Worm (Caenorhabditis elegans) whole organism, L1 larva: Measurements from ENCODE around the gene mrps-33.
A peak's percentile ranks its signal among the peaks of the same experiment; 100 is the strongest.

Experiments
- aha-1 ChIP-seq: fragments of 150-350 bp; optimal IDR thresholded peaks from 2 replicates; lab custom pipeline; 2014; ENCODE audit warnings: missing biosample characterization, missing genetic modification characterization
- blmp-1 ChIP-seq: fragments of 150-350 bp; optimal IDR thresholded peaks from 2 replicates; lab custom pipeline; 2014; ENCODE audit warnings: missing biosample characterization, missing genetic modification characterization
- ceh-8 ChIP-seq: fragments of 200-800 bp; sonication (Bioruptor generic); optimal IDR thresholded peaks from 2 replicates; lab custom pipeline; 2018; ENCODE audit warnings: mild to moderate bottlenecking, missing genetic modification characterization, moderate library complexity, missing compliant biosample characterization
- ceh-88 ChIP-seq: fragments of 200-800 bp; sonication (Bioruptor generic); IDR thresholded peaks from 2 replicates; pipeline ENCODE4 v1.3.6; 2022; ENCODE audit warnings: missing genetic modification characterization, missing compliant biosample characterization
- dpl-1 ChIP-seq, 3 experiments: fragments of 150-350 bp in 2 of 3; sonication (generic microtip) in 1 of 3; optimal IDR thresholded peaks; 2 replicates each; lab custom pipeline; 2014 to 2017; ENCODE audit warnings: missing biosample characterization in 3 of 3, missing genetic modification characterization in 3 of 3, missing genetic modification reagents in 3 of 3
- dsc-1 ChIP-seq: sonication (generic microtip); optimal IDR thresholded peaks from 2 replicates; lab custom pipeline; 2016; ENCODE audit warnings: mild to moderate bottlenecking, missing genetic modification characterization, missing compliant biosample characterization
- efl-1 ChIP-seq, 4 experiments: fragments of 150-350 bp; optimal IDR thresholded peaks in 3 of 4; peaks in 1 of 4; 1 replicate in 1 of 4; 2 replicates in 3 of 4; lab custom pipeline; 2014; ENCODE audit warnings: missing biosample characterization in 2 of 4, missing genetic modification characterization in 2 of 4, missing genetic modification reagents in 2 of 4
- egl-13 ChIP-seq: sonication (generic microtip); optimal IDR thresholded peaks from 2 replicates; lab custom pipeline; 2016; ENCODE audit warnings: missing genotype, missing genetic modification reagents, missing genetic modification characterization, missing compliant biosample characterization
- elt-2 ChIP-seq: sonication (generic microtip); optimal IDR thresholded peaks from 2 replicates; lab custom pipeline; 2016; ENCODE audit warnings: missing genetic modification characterization, mild to moderate bottlenecking, inconsistent platforms, missing compliant biosample characterization, missing genetic modification reagents
- fkh-8 ChIP-seq: sonication (generic microtip); optimal IDR thresholded peaks from 2 replicates; lab custom pipeline; 2016; ENCODE audit warnings: mild to moderate bottlenecking, missing genetic modification characterization, missing compliant biosample characterization
- fos-1 ChIP-seq: fragments of 150-350 bp; optimal IDR thresholded peaks from 2 replicates; lab custom pipeline; 2014; ENCODE audit warnings: missing biosample characterization, missing genetic modification characterization
- hlh-17 ChIP-seq: fragments of 200-800 bp; sonication (Bioruptor generic); optimal IDR thresholded peaks from 2 replicates; lab custom pipeline; 2018; ENCODE audit warnings: missing genetic modification characterization, mild to moderate bottlenecking, missing compliant biosample characterization, moderate library complexity, borderline replicate concordance
- lin-13 ChIP-seq: fragments of 150-350 bp; optimal IDR thresholded peaks from 2 replicates; lab custom pipeline; 2014; ENCODE audit warnings: missing biosample characterization, missing genetic modification reagents, missing genetic modification characterization
- lin-14 ChIP-seq: fragments of 200-800 bp; sonication (Bioruptor generic); optimal IDR thresholded peaks from 2 replicates; lab custom pipeline; 2018; ENCODE audit warnings: mild to moderate bottlenecking, missing genetic modification characterization, moderate library complexity, missing compliant biosample characterization
- lin-15B ChIP-seq: fragments of 150-350 bp; sonication (generic microtip); optimal IDR thresholded peaks from 3 replicates; lab custom pipeline; 2014; ENCODE audit warnings: missing biosample characterization, missing genetic modification characterization
- lin-35 ChIP-seq, 2 experiments: fragments of 150-350 bp; optimal IDR thresholded peaks; 2 replicates each; lab custom pipeline; 2014; ENCODE audit warnings: missing biosample characterization in 2 of 2, missing genetic modification characterization in 2 of 2, missing genetic modification reagents in 2 of 2
- lin-39 ChIP-seq: fragments of 150-350 bp; optimal IDR thresholded peaks from 2 replicates; lab custom pipeline; 2014; ENCODE audit warnings: missing biosample characterization, missing genetic modification reagents, missing genetic modification characterization
- lsy-2 ChIP-seq, 2 experiments: fragments of 150-350 bp; optimal IDR thresholded peaks; 2 replicates each; lab custom pipeline; 2014; ENCODE audit warnings: missing biosample characterization in 2 of 2, missing genetic modification characterization in 2 of 2
- mab-9 ChIP-seq: fragments of 200-800 bp; sonication (Bioruptor generic); IDR thresholded peaks from 2 replicates; pipeline ENCODE4 v1.3.6; 2022; ENCODE audit warnings: missing genetic modification reagents, missing genetic modification characterization, missing compliant biosample characterization
- mdl-1 ChIP-seq, 2 experiments: fragments of 150-350 bp; optimal IDR thresholded peaks; 2 replicates each; lab custom pipeline; 2014 to 2017; ENCODE audit warnings: missing biosample characterization in 2 of 2, missing genetic modification characterization in 2 of 2, inconsistent platforms in 1 of 2
- nhr-20 ChIP-seq: sonication (generic microtip); optimal IDR thresholded peaks from 2 replicates; lab custom pipeline; 2016; ENCODE audit warnings: mild to moderate bottlenecking, missing genetic modification characterization, missing compliant biosample characterization
- nhr-237 ChIP-seq: fragments of 150-350 bp; optimal IDR thresholded peaks from 2 replicates; lab custom pipeline; 2014; ENCODE audit warnings: missing biosample characterization, missing genetic modification characterization
- nhr-28 ChIP-seq: fragments of 150-350 bp; optimal IDR thresholded peaks from 2 replicates; lab custom pipeline; 2014; ENCODE audit warnings: missing biosample characterization, missing genetic modification characterization
- nhr-47 ChIP-seq: sonication (generic microtip); optimal IDR thresholded peaks from 2 replicates; lab custom pipeline; 2016; ENCODE audit warnings: mild to moderate bottlenecking, missing genetic modification characterization, moderate library complexity, missing compliant biosample characterization
- nhr-85 ChIP-seq: sonication (generic microtip); peaks from one replicate; lab custom pipeline; 2016; ENCODE audit warnings: missing genetic modification characterization, inconsistent platforms, missing compliant biosample characterization
- nhr-90 ChIP-seq: sonication (generic microtip); optimal IDR thresholded peaks from 2 replicates; lab custom pipeline; 2016; ENCODE audit warnings: mild to moderate bottlenecking, missing genetic modification characterization, missing compliant biosample characterization; ENCODE audit not compliant: poor library complexity
- rnt-1 ChIP-seq: sonication (generic microtip); optimal IDR thresholded peaks from 2 replicates; lab custom pipeline; 2016; ENCODE audit warnings: mild to moderate bottlenecking, missing genetic modification characterization, moderate library complexity, missing compliant biosample characterization
- snpc-4 ChIP-seq: fragments of 150-350 bp; optimal IDR thresholded peaks from 2 replicates; lab custom pipeline; 2014; ENCODE audit warnings: missing biosample characterization, missing genetic modification characterization
- snu-23 ChIP-seq: sonication (generic microtip); optimal IDR thresholded peaks from 2 replicates; lab custom pipeline; 2016; ENCODE audit warnings: missing genetic modification characterization, missing compliant biosample characterization
- unc-130 ChIP-seq: fragments of 150-350 bp; optimal IDR thresholded peaks from 2 replicates; lab custom pipeline; 2017; ENCODE audit warnings: missing biosample characterization, missing genetic modification characterization, inconsistent platforms
- unc-30 ChIP-seq: sonication (generic microtip); optimal IDR thresholded peaks from 2 replicates; lab custom pipeline; 2017; ENCODE audit warnings: missing biosample characterization, missing genetic modification characterization
- unc-98 ChIP-seq: fragments of 200-800 bp; sonication (Bioruptor generic); IDR thresholded peaks from 2 replicates; pipeline ENCODE4 v1.3.6; 2022; ENCODE audit warnings: missing genetic modification characterization, missing compliant biosample characterization
- zag-1 ChIP-seq: fragments of 150-350 bp; optimal IDR thresholded peaks from 2 replicates; lab custom pipeline; 2014; ENCODE audit warnings: missing biosample characterization, missing genetic modification characterization
- zip-4 ChIP-seq: fragments of 200-800 bp; sonication (Bioruptor generic); optimal IDR thresholded peaks from 2 replicates; lab custom pipeline; 2018; ENCODE audit warnings: mild to moderate bottlenecking, missing genetic modification characterization, moderate library complexity, missing compliant biosample characterization
- ztf-4 ChIP-seq: fragments of 150-350 bp; optimal IDR thresholded peaks from 2 replicates; lab custom pipeline; 2014; ENCODE audit warnings: missing biosample characterization, missing genetic modification characterization

Gene mrps-33

ce11 chrIV:8728122-8728521 is 11.7 kb downstream of the mrps-33 start, which contains the start of gene otub-3:
otub-3 (plus strand) TSS chrIV:8728177.
- TF ChIP-seq elt-2 (tag; lab: Kevin White, UChicago) (no peak), lsy-2 (tag; optimal IDR thresholded peaks at IDR 0.05; lab: Kevin White, UChicago) (no peak), lin-35 (GFP tag; optimal IDR thresholded peaks at IDR 0.05; lab: Kevin White, UChicago) (no peak), lin-13 (GFP tag; lab: Kevin White, UChicago) (no peak), hlh-17 (GFP tag; lab: Kevin White, UChicago) (no peak)

ce11 chrIV:8725345-8725744 is 14.5 kb downstream of the mrps-33 start, which contains the start of gene pgm-3:
pgm-3 (plus strand) TSS chrIV:8725722.
- TF ChIP-seq nhr-20 (tag; lab: Kevin White, UChicago) (no peak), efl-1 (optimal IDR thresholded peaks at IDR 0.05; lab: Kevin White, UChicago) (peak in 1 of 2 experiments; percentile 23), efl-1 (GFP tag; optimal IDR thresholded peaks at IDR 0.05 in 1 of 2; lab: Kevin White, UChicago) (no peak), dpl-1 (GFP tag; optimal IDR thresholded peaks at IDR 0.05; lab: Kevin White, UChicago) (peak in 1 of 3 experiments; percentile 1), elt-2 (tag; lab: Kevin White, UChicago) (no peak), zip-4 (GFP tag; lab: Kevin White, UChicago) (no peak), ceh-88 (GFP tag; lab: Robert Waterston, UW) (no peak), unc-30 (tag; lab: Kevin White, UChicago) (no peak), blmp-1 (tag; lab: Kevin White, UChicago) (peak; percentile 75), nhr-85 (no peak), ceh-8 (GFP tag; lab: Kevin White, UChicago) (no peak), lin-14 (GFP tag; lab: Kevin White, UChicago) (no peak), fos-1 (no peak), lin-35 (GFP tag; optimal IDR thresholded peaks at IDR 0.05; lab: Kevin White, UChicago) (peak in 1 of 2 experiments; percentile 57)
- TF ChIP-seq, all 84 proteins: peak for 4

DNA sequence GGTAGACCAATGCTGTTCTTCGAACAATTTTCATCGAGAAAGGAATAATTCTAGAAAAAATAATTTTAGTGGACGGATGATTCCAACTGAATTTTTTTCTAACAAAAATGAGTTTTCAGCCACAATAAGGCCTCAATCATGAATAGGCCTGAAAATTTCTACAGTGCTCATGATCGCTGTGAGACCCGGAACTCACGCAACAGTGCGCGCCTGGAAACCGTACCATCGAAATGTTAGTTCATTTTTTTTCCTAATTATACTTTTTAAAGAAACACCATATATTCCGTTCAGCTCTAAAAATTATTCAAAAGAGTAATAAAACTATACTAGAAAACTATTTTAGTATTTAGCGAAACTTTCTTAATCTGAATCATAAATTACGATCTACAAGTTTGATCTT is 14.9 kb downstream of the mrps-33 start:
- TF ChIP-seq efl-1 (optimal IDR thresholded peaks at IDR 0.05; lab: Kevin White, UChicago) (no peak), efl-1 (GFP tag; optimal IDR thresholded peaks at IDR 0.05 in 1 of 2; lab: Kevin White, UChicago) (peak in 1 of 2 experiments; percentile 16), fos-1 (no peak), nhr-28 (tag; lab: Kevin White, UChicago) (no peak), nhr-237 (no peak)
- TF ChIP-seq, all 84 proteins: peak for 1

DNA sequence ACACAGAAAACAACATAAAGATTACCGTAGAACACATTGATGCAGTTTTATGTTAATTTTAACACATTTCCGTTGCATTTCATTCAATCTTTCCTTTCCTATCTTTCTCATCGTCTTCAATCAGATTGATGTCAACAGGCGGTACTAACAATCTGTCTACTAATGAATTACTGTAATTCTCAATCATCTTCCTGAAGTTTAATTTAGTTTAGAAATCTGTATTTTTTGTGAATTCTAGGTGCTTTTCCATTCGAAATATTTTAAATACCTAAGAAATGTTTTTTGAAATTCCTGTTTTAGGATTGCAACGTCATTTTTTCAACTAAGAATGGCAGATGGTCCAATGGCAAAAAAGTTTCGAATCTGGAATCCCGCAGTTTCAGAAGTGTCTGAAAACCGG is 16.1 kb downstream of the mrps-33 start, which contains the start of gene F21D5.9:
Gene F21D5.9 (plus strand): TSS at position 301 of the 400 bp plus-strand sequence.
- TF ChIP-seq nhr-28 (tag; lab: Kevin White, UChicago): no peak
- TF ChIP-seq zag-1: no peak
- no peak for TF ChIP-seq ztf-4 (tag; lab: Kevin White, UChicago)
- TF ChIP-seq mab-9 (GFP tag; lab: Robert Waterston, UW): no peak
- no peak for TF ChIP-seq rnt-1 (tag; lab: Kevin White, UChicago)
- no peak for TF ChIP-seq egl-13 (tag; lab: Kevin White, UChicago)
- TF ChIP-seq snpc-4 (tag; lab: Kevin White, UChicago): no peak

DNA sequence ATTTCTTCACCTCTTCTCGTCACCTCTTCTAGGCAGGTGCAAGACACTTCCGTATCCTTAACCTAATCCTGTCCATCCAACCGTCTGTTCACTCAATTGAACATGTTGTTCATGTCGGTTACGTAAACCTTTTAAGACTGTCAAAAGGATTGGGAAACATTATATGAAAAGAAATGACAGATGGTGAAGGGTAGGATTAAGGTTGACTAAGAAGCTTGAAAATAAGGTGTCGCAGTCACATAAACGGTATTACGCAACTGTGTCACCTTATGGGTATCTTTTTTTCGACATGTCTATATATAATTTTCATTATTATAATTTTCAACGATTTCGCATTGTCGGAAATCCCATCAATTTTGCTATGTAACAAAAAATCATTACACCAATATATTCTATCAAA is 17.0 kb downstream of the mrps-33 start:
- no peak for TF ChIP-seq rnt-1 (tag; lab: Kevin White, UChicago)
- TF ChIP-seq zip-4 (GFP tag; lab: Kevin White, UChicago): no peak
- TF ChIP-seq unc-98 (GFP tag; lab: Robert Waterston, UW): no peak
- no peak for TF ChIP-seq snu-23 (GFP tag; lab: Kevin White, UChicago)
- TF ChIP-seq lin-15B (tag; lab: Kevin White, UChicago): no peak
- no peak for TF ChIP-seq nhr-90 (tag; lab: Kevin White, UChicago)
- no peak for TF ChIP-seq dsc-1 (tag; lab: Kevin White, UChicago)
- TF ChIP-seq nhr-85: no peak
- no peak for TF ChIP-seq lin-39 (tag; lab: Kevin White, UChicago)
- TF ChIP-seq fkh-8 (tag; lab: Kevin White, UChicago): no peak
- no peak for TF ChIP-seq aha-1
- no peak for TF ChIP-seq lin-14 (GFP tag; lab: Kevin White, UChicago)
- TF ChIP-seq nhr-28 (tag; lab: Kevin White, UChicago): no peak
- no peak for TF ChIP-seq unc-130 (tag; lab: Kevin White, UChicago)
- TF ChIP-seq mdl-1 (tag; optimal IDR thresholded peaks at IDR 0.05; lab: Kevin White, UChicago): no peak
- no peak for TF ChIP-seq nhr-47 (tag; lab: Kevin White, UChicago)
